Worm (Caenorhabditis elegans): ENCODE data around the gene sru-16.

sru-16 gene

ce11 chrIV:13619203-13619602 is 40.1 kb downstream of the sru-16 start, which contains the start of gene C08F11.3:
Gene C08F11.3 (plus strand): TSS chrIV:13619503.
- peak; percentile 15 for TF ChIP-seq elt-2 (tag; optimal IDR thresholded peaks at IDR 0.05)
- TF ChIP-seq nhr-12 (tag; optimal IDR thresholded peaks at IDR 0.05), result no peak
- no peak for TF ChIP-seq tbx-2 (tag; optimal IDR thresholded peaks at IDR 0.05)
- no peak for TF ChIP-seq nhr-43 (tag; optimal IDR thresholded peaks at IDR 0.05; ENCODE audit: poor library complexity, severe bottlenecking)
- no peak for TF ChIP-seq jun-1 (tag; optimal IDR thresholded peaks at IDR 0.05)
- TF ChIP-seq nhr-11 (tag; optimal IDR thresholded peaks at IDR 0.05), result no peak
- TF ChIP-seq pha-4 (tag; optimal IDR thresholded peaks at IDR 0.05), result peak; percentile 19
- no peak for TF ChIP-seq daf-12 (tag; optimal IDR thresholded peaks at IDR 0.05)
- TF ChIP-seq fos-1 (tag; optimal IDR thresholded peaks at IDR 0.05), result no peak
- no peak for TF ChIP-seq ZK546.5 (tag; optimal IDR thresholded peaks at IDR 0.05)

- no peak for TF ChIP-seq mdl-1 (tag; optimal IDR thresholded peaks at IDR 0.05)
- no peak for TF ChIP-seq elt-2 (tag; optimal IDR thresholded peaks at IDR 0.05)
- no peak for TF ChIP-seq ztf-4 (tag; optimal IDR thresholded peaks at IDR 0.05)
- no peak for TF ChIP-seq eor-1 (tag; optimal IDR thresholded peaks at IDR 0.05)
- TF ChIP-seq nfya-1 (tag; optimal IDR thresholded peaks at IDR 0.05; ENCODE audit: insufficient read depth), result no peak
- no peak for TF ChIP-seq aly-2 (tag; optimal IDR thresholded peaks at IDR 0.05)
- TF ChIP-seq hmg-11 (tag; optimal IDR thresholded peaks at IDR 0.05), result no peak
- no peak for TF ChIP-seq fos-1 (tag; optimal IDR thresholded peaks at IDR 0.05)
- no peak for TF ChIP-seq tbx-2 (tag; optimal IDR thresholded peaks at IDR 0.05)
- no peak for TF ChIP-seq R02D3.7 (tag; optimal IDR thresholded peaks at IDR 0.05)
Measured at ce11 chrIV:13623533-13623932, 44.5 kb downstream of the sru-16 start, which contains the start of gene C08F11.1. Gene C08F11.1 (plus strand): TSS chrIV:13623833.

ce11 chrIV:13626469-13626868 is 47.4 kb downstream of the sru-16 start, which contains the start of gene sru-21:
Gene sru-21 (plus strand): TSS chrIV:13626769.
- TF ChIP-seq tbx-2 (tag; optimal IDR thresholded peaks at IDR 0.05) (no peak), snpc-4 (tag; optimal IDR thresholded peaks at IDR 0.05) (no peak), nfya-1 (tag; optimal IDR thresholded peaks at IDR 0.05; ENCODE audit: insufficient read depth) (no peak), nhr-76 (tag; optimal IDR thresholded peaks at IDR 0.05) (no peak), nhr-67 (tag; optimal IDR thresholded peaks at IDR 0.05) (no peak), elt-3 (tag; optimal IDR thresholded peaks at IDR 0.05) (no peak), sea-2 (GFP tag; optimal IDR thresholded peaks at IDR 0.05) (no peak), nhr-28 (tag; optimal IDR thresholded peaks at IDR 0.05) (no peak), egl-27 (tag; optimal IDR thresholded peaks at IDR 0.05) (no peak), hmg-11 (tag; optimal IDR thresholded peaks at IDR 0.05) (no peak), lin-15B (tag; optimal IDR thresholded peaks at IDR 0.05) (no peak), nhr-11 (tag; optimal IDR thresholded peaks at IDR 0.05) (no peak), mdl-1 (tag; optimal IDR thresholded peaks at IDR 0.05) (no peak), ama-1 (optimal IDR thresholded peaks at IDR 0.05) (no peak), elt-1 (tag; optimal IDR thresholded peaks at IDR 0.05) (no peak), unc-62 (GFP tag; optimal IDR thresholded peaks at IDR 0.05) (no peak), egl-5 (tag; optimal IDR thresholded peaks at IDR 0.05) (no peak), ceh-28 (tag; optimal IDR thresholded peaks at IDR 0.05) (no peak)

All from whole organism, L3 larva.